Fruit fly (Drosophila melanogaster) whole organism: Measurements from ENCODE around the gene CG15537.

Experiments
- CG8478 ChIP-seq: fragments of >200 bp; optimal IDR thresholded peaks from 2 replicates; lab custom pipeline; 2018; ENCODE audit warnings: inconsistent platforms
- Dll ChIP-seq: fragments of >200 bp; optimal IDR thresholded peaks from 2 replicates; lab custom pipeline; 2017
- pan ChIP-seq: fragments of >200 bp; optimal IDR thresholded peaks from 2 replicates; lab custom pipeline; 2017
- psq ChIP-seq: fragments of >200 bp; optimal IDR thresholded peaks from 2 replicates; lab custom pipeline; 2017

dm6 chr3R:30425622-30426021 is 17.8 kb downstream of the CG15537 start:
- TF ChIP-seq CG8478 (no peak), pan (lab: Kevin White, UChicago) (no peak), psq (no peak), Dll (no peak)
